Worm (Caenorhabditis elegans) whole organism, L3 larva: ENCODE data around the gene K03A1.4.

Experiments
- R02D3.7 ChIP-seq: fragments of 150-350 bp; optimal IDR thresholded peaks from 2 replicates; lab custom pipeline; 2014; ENCODE audit warnings: missing biosample characterization, missing genetic modification characterization
- aly-2 ChIP-seq: fragments of 150-350 bp; optimal IDR thresholded peaks from 2 replicates; lab custom pipeline; 2014; ENCODE audit warnings: missing biosample characterization, missing genetic modification characterization
- ama-1 ChIP-seq: fragments of 150-350 bp; optimal IDR thresholded peaks from 2 replicates; lab custom pipeline; 2018
- ceh-16 ChIP-seq: sonication (generic microtip); optimal IDR thresholded peaks from 2 replicates; lab custom pipeline; 2017; ENCODE audit warnings: missing biosample characterization, missing genetic modification characterization
- ceh-28 ChIP-seq: fragments of 150-350 bp; optimal IDR thresholded peaks from 2 replicates; lab custom pipeline; 2014; ENCODE audit warnings: missing biosample characterization, missing genetic modification reagents, missing genetic modification characterization
- ceh-82 ChIP-seq: fragments of 150-350 bp; optimal IDR thresholded peaks from 2 replicates; lab custom pipeline; 2014; ENCODE audit warnings: missing biosample characterization, missing genetic modification characterization
- ceh-9 ChIP-seq: sonication (generic microtip); optimal IDR thresholded peaks from 2 replicates; lab custom pipeline; 2018; ENCODE audit warnings: missing biosample characterization, missing genetic modification characterization
- daf-12 ChIP-seq: fragments of 150-350 bp; optimal IDR thresholded peaks from 2 replicates; lab custom pipeline; 2014; ENCODE audit warnings: missing biosample characterization, missing genetic modification reagents, missing genetic modification characterization
- egl-5 ChIP-seq: fragments of 150-350 bp; optimal IDR thresholded peaks from 2 replicates; lab custom pipeline; 2017; ENCODE audit warnings: missing biosample characterization, missing genetic modification reagents, missing genetic modification characterization, inconsistent platforms
- elt-1 ChIP-seq: fragments of 150-350 bp; optimal IDR thresholded peaks from 2 replicates; lab custom pipeline; 2014; ENCODE audit warnings: missing biosample characterization, missing genetic modification characterization
- elt-2 ChIP-seq: sonication (generic microtip); optimal IDR thresholded peaks from 2 replicates; lab custom pipeline; 2016; ENCODE audit warnings: missing genetic modification reagents, mild to moderate bottlenecking, missing genetic modification characterization, missing compliant biosample characterization
- elt-3 ChIP-seq, 3 experiments: fragments of 150-350 bp in 1 of 3; sonication (generic microtip) in 2 of 3; optimal IDR thresholded peaks; 2 replicates in 2 of 3; 4 replicates in 1 of 3; lab custom pipeline; 2014 to 2017; ENCODE audit warnings: missing biosample characterization in 3 of 3, missing genetic modification characterization in 3 of 3
- eor-1 ChIP-seq, 2 experiments: fragments of 150-350 bp; optimal IDR thresholded peaks; 2 replicates each; lab custom pipeline; 2014 to 2018; ENCODE audit warnings: missing biosample characterization in 2 of 2, missing genetic modification characterization in 2 of 2
- fkh-10 ChIP-seq: sonication (generic microtip); optimal IDR thresholded peaks from 2 replicates; lab custom pipeline; 2017; ENCODE audit warnings: missing biosample characterization, missing genetic modification reagents, missing genetic modification characterization
- fkh-2 ChIP-seq: fragments of 150-350 bp; optimal IDR thresholded peaks from 2 replicates; lab custom pipeline; 2014; ENCODE audit warnings: missing biosample characterization, missing genetic modification reagents, missing genetic modification characterization
- fos-1 ChIP-seq: fragments of 150-350 bp; optimal IDR thresholded peaks from 2 replicates; lab custom pipeline; 2014; ENCODE audit warnings: missing biosample characterization, missing genetic modification characterization
- hmg-11 ChIP-seq: sonication (generic microtip); optimal IDR thresholded peaks from 2 replicates; lab custom pipeline; 2016; ENCODE audit warnings: missing genetic modification characterization, missing compliant biosample characterization
- lin-39 ChIP-seq: fragments of 150-350 bp; optimal IDR thresholded peaks from 2 replicates; lab custom pipeline; 2018; ENCODE audit warnings: missing biosample characterization, missing genetic modification reagents, missing genetic modification characterization
- lsy-12 ChIP-seq: sonication (generic microtip); optimal IDR thresholded peaks from 2 replicates; lab custom pipeline; 2016; ENCODE audit warnings: mild to moderate bottlenecking, missing genetic modification characterization, missing compliant biosample characterization
- mdl-1 ChIP-seq: fragments of 150-350 bp; optimal IDR thresholded peaks from 2 replicates; lab custom pipeline; 2014; ENCODE audit warnings: missing biosample characterization, missing genetic modification characterization
- mml-1 ChIP-seq: fragments of 150-350 bp; sonication (generic microtip); optimal IDR thresholded peaks from 3 replicates; lab custom pipeline; 2014; ENCODE audit warnings: missing biosample characterization, missing genetic modification characterization
- nfya-1 ChIP-seq: sonication (generic microtip); optimal IDR thresholded peaks from 2 replicates; lab custom pipeline; 2017; ENCODE audit warnings: missing genetic modification characterization, mild to moderate bottlenecking, missing compliant biosample characterization, antibody characterized with exemption, moderate library complexity; ENCODE audit not compliant: insufficient read depth
- nhr-11 ChIP-seq: fragments of 150-350 bp; optimal IDR thresholded peaks from 2 replicates; lab custom pipeline; 2014; ENCODE audit warnings: missing biosample characterization, missing genetic modification characterization
- nhr-12 ChIP-seq: fragments of 150-350 bp; optimal IDR thresholded peaks from 2 replicates; lab custom pipeline; 2014; ENCODE audit warnings: missing biosample characterization, missing genetic modification characterization
- nhr-23 ChIP-seq: fragments of 150-350 bp; optimal IDR thresholded peaks from 2 replicates; lab custom pipeline; 2014; ENCODE audit warnings: missing biosample characterization, missing genetic modification reagents, missing genetic modification characterization
- nhr-28 ChIP-seq: fragments of 150-350 bp; optimal IDR thresholded peaks from 2 replicates; lab custom pipeline; 2014; ENCODE audit warnings: missing biosample characterization, missing genetic modification characterization
- nhr-43 ChIP-seq: sonication (generic microtip); optimal IDR thresholded peaks from 2 replicates; lab custom pipeline; 2016; ENCODE audit warnings: mild to moderate bottlenecking, missing genetic modification characterization, missing compliant biosample characterization; ENCODE audit not compliant: poor library complexity, severe bottlenecking
- nhr-67 ChIP-seq: fragments of 150-350 bp; optimal IDR thresholded peaks from 2 replicates; lab custom pipeline; 2014; ENCODE audit warnings: missing biosample characterization, missing genetic modification characterization
- nhr-77 ChIP-seq: fragments of 150-350 bp; optimal IDR thresholded peaks from 2 replicates; lab custom pipeline; 2014; ENCODE audit warnings: missing biosample characterization, missing genetic modification characterization
- pha-4 ChIP-seq: fragments of 150-350 bp; optimal IDR thresholded peaks from 2 replicates; lab custom pipeline; 2014; ENCODE audit warnings: missing biosample characterization, missing genetic modification reagents, missing genetic modification characterization
- sea-2 ChIP-seq: fragments of 150-350 bp; sonication (generic microtip); optimal IDR thresholded peaks from 4 replicates; lab custom pipeline; 2014; ENCODE audit warnings: missing biosample characterization, missing genetic modification reagents, missing genetic modification characterization
- skn-1 ChIP-seq: fragments of 150-350 bp; optimal IDR thresholded peaks from 2 replicates; lab custom pipeline; 2014; ENCODE audit warnings: missing biosample characterization, missing genetic modification characterization
- snpc-4 ChIP-seq: fragments of 150-350 bp; optimal IDR thresholded peaks from 2 replicates; lab custom pipeline; 2014; ENCODE audit warnings: missing biosample characterization, missing genetic modification characterization
- tbx-2 ChIP-seq: sonication (generic microtip); optimal IDR thresholded peaks from 2 replicates; lab custom pipeline; 2016; ENCODE audit warnings: mild to moderate bottlenecking, missing genetic modification characterization, missing compliant biosample characterization
- unc-39 ChIP-seq: sonication (generic microtip); optimal IDR thresholded peaks from 4 replicates; lab custom pipeline; 2017; ENCODE audit warnings: missing biosample characterization, missing genetic modification characterization
- zag-1 ChIP-seq: fragments of 150-350 bp; optimal IDR thresholded peaks from 2 replicates; lab custom pipeline; 2014; ENCODE audit warnings: missing biosample characterization, missing genetic modification characterization
- ztf-11 ChIP-seq: fragments of 150-350 bp; optimal IDR thresholded peaks from 2 replicates; lab custom pipeline; 2014; ENCODE audit warnings: missing biosample characterization, missing genetic modification characterization
- ztf-4 ChIP-seq: fragments of 150-350 bp; optimal IDR thresholded peaks from 2 replicates; lab custom pipeline; 2014; ENCODE audit warnings: missing biosample characterization, missing genetic modification characterization

The K03A1.4 gene

ce11 chrX:7289565-7289964 lies 9.0 kb downstream of the K03A1.4 start:
- TF ChIP-seq lsy-12 (tag; lab: Kevin White, UChicago) (no peak), egl-5 (tag; lab: Kevin White, UChicago) (peak; percentile 35), nhr-23 (tag; lab: Kevin White, UChicago) (no peak), daf-12 (tag; lab: Kevin White, UChicago) (no peak), R02D3.7 (tag; lab: Kevin White, UChicago) (no peak), mdl-1 (tag; lab: Kevin White, UChicago) (no peak)

- TF ChIP-seq nfya-1 (tag; lab: Kevin White, UChicago) (peak; percentile 49), hmg-11 (tag; lab: Kevin White, UChicago) (peak; percentile 66), nhr-12 (tag; lab: Kevin White, UChicago) (no peak), skn-1 (tag; lab: Kevin White, UChicago) (peak; percentile 9), tbx-2 (peak; percentile 35), ceh-9 (tag; lab: Kevin White, UChicago) (peak; percentile 74), elt-1 (tag; lab: Kevin White, UChicago) (peak; percentile 34), nhr-43 (no peak), lin-39 (tag; lab: Kevin White, UChicago) (peak; percentile 62), fkh-10 (GFP tag; lab: Kevin White, UChicago) (peak; percentile 89)
Measured at ce11 chrX:7284724-7285184, 13.8 kb downstream of the K03A1.4 start.

ce11 chrX:7283136-7283535 lies 15.4 kb downstream of the K03A1.4 start:
- TF ChIP-seq zag-1 (tag; lab: Kevin White, UChicago) = no peak
- TF ChIP-seq fkh-2 (tag; lab: Kevin White, UChicago) = no peak
- no peak for TF ChIP-seq eor-1 (tag; optimal IDR thresholded peaks at IDR 0.05; lab: Kevin White, UChicago)
- no peak for TF ChIP-seq fos-1 (tag; lab: Kevin White, UChicago)
- TF ChIP-seq nfya-1 (tag; lab: Kevin White, UChicago) = no peak

ce11 chrX:7281347-7281746 lies 17.2 kb downstream of the K03A1.4 start:
- no peak for TF ChIP-seq snpc-4 (tag; lab: Kevin White, UChicago)
- no peak for TF ChIP-seq ceh-9 (tag; lab: Kevin White, UChicago)
- no peak for TF ChIP-seq elt-2 (tag; lab: Kevin White, UChicago)
- no peak for TF ChIP-seq ceh-16 (tag; lab: Kevin White, UChicago)
- no peak for TF ChIP-seq mml-1
- TF ChIP-seq elt-3 (tag; optimal IDR thresholded peaks at IDR 0.05; lab: Kevin White, UChicago) = no peak
- TF ChIP-seq zag-1 (tag; lab: Kevin White, UChicago) = no peak
- TF ChIP-seq ceh-82 = no peak
- TF ChIP-seq daf-12 (tag; lab: Kevin White, UChicago) = no peak
- TF ChIP-seq ztf-4 (tag; lab: Kevin White, UChicago) = no peak
- no peak for TF ChIP-seq ama-1 (lab: Kevin White, UChicago)
- no peak for TF ChIP-seq nfya-1 (tag; lab: Kevin White, UChicago)
- no peak for TF ChIP-seq nhr-67 (tag; lab: Kevin White, UChicago)
- TF ChIP-seq nhr-77 = no peak
- TF ChIP-seq fkh-2 (tag; lab: Kevin White, UChicago) = no peak
- no peak for TF ChIP-seq sea-2 (GFP tag; lab: Kevin White, UChicago)
- no peak for TF ChIP-seq unc-39 (tag; lab: Kevin White, UChicago)

- TF ChIP-seq pha-4 (tag; lab: Kevin White, UChicago) (no peak), ceh-28 (tag; lab: Kevin White, UChicago) (no peak), fos-1 (tag; lab: Kevin White, UChicago) (no peak), nhr-11 (no peak), fkh-2 (tag; lab: Kevin White, UChicago) (no peak), ztf-4 (tag; lab: Kevin White, UChicago) (no peak), zag-1 (tag; lab: Kevin White, UChicago) (no peak), egl-5 (tag; lab: Kevin White, UChicago) (no peak), snpc-4 (tag; lab: Kevin White, UChicago) (no peak), nhr-77 (no peak), daf-12 (tag; lab: Kevin White, UChicago) (no peak), ztf-11 (tag; lab: Kevin White, UChicago) (no peak), ceh-16 (tag; lab: Kevin White, UChicago) (no peak), nhr-28 (tag; lab: Kevin White, UChicago) (no peak), nhr-23 (tag; lab: Kevin White, UChicago) (no peak), aly-2 (tag; lab: Kevin White, UChicago) (no peak), mml-1 (no peak)
Measured at ce11 chrX:7279671-7280389, 18.7 kb downstream of the K03A1.4 start, which contains the start of gene unc-10. unc-10 (minus strand) TSS chrX:7280322.
